Worm (Caenorhabditis elegans): ENCODE results near the gene T07D4.5.

ce11 chrII:8926451-8926850, 42.3 kb upstream of the T07D4.5 start, which contains the start of gene B0457.2:
- TF ChIP-seq aly-2 (tag; optimal IDR thresholded peaks at IDR 0.05): no peak
- no peak for TF ChIP-seq skn-1 (tag; optimal IDR thresholded peaks at IDR 0.05)
- TF ChIP-seq tbx-2 (tag; optimal IDR thresholded peaks at IDR 0.05): no peak
- TF ChIP-seq nhr-11 (tag; optimal IDR thresholded peaks at IDR 0.05): no peak
- TF ChIP-seq mdl-1 (tag; optimal IDR thresholded peaks at IDR 0.05): no peak
- no peak for TF ChIP-seq fos-1 (tag; optimal IDR thresholded peaks at IDR 0.05)
- no peak for TF ChIP-seq ceh-82 (tag; optimal IDR thresholded peaks at IDR 0.05)

Measured in whole organism, L3 larva.